Worm (Caenorhabditis elegans): ENCODE results near the gene T24H10.4.

DNA sequence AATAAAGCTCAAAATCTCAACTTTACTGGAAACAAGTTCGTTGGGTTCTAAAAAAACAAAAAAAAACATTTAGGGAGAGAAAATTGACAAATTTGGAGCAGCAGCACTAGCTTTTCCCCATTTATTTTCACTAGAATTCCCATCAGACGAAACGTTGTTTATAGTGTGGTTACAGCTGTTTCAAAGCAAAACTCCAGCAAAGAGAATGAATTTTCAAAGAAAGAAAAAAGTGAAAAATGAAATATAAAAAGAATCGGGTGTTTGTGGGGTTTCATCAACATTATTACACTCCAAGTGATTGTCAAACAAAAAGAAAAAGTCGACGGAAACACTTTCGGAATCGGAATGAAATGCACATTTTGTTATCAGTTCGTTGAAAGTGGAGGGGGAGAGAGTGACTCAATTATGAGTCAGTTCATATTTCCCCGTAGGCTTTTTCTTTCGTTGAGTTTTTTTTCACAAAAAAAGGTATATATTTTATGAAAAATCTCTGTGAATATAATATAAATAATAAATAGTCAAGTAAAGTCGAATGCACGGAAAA lies 15.0 kb upstream of the T24H10.4 start:
- TF ChIP-seq lin-32 (GFP tag; optimal IDR thresholded peaks at IDR 0.05) (no peak), lin-13 (tag; optimal IDR thresholded peaks at IDR 0.05) (no peak), elt-3 (tag; optimal IDR thresholded peaks at IDR 0.05) (no peak), nhr-237 (tag; optimal IDR thresholded peaks at IDR 0.05) (no peak), bed-3 (GFP tag; optimal IDR thresholded peaks at IDR 0.05) (no peak)

All from whole organism, mixed stage, embryonic.